Fruit fly (Drosophila melanogaster) whole organism, embryonic: ENCODE results near the gene CG34049.

Experiments used
- Ada2b ChIP-seq: fragments of 200-800 bp; sonication (Bioruptor generic); IDR thresholded peaks from 2 replicates; pipeline ENCODE4 v1.3.6; 2022; ENCODE audit warnings: missing biosample characterization, missing genetic modification characterization
- Atf3 ChIP-seq: fragments of 200-800 bp; sonication (Bioruptor generic); optimal IDR thresholded peaks from 3 replicates; lab custom pipeline; 2016; ENCODE audit warnings: missing biosample characterization, missing genetic modification characterization
- CG1024 ChIP-seq: fragments of 200-800 bp; sonication (Bioruptor generic); IDR thresholded peaks from 2 replicates; pipeline ENCODE4 v1.3.6; 2022; ENCODE audit warnings: missing biosample characterization, missing genetic modification characterization
- CG10959 ChIP-seq: fragments of 200-800 bp; sonication (Bioruptor generic); IDR thresholded peaks from 2 replicates; pipeline ENCODE4 v1.3.6; 2022; ENCODE audit warnings: missing biosample characterization, missing genetic modification characterization
- CG13894 ChIP-seq: fragments of 200-800 bp; sonication (Bioruptor generic); optimal IDR thresholded peaks from 3 replicates; lab custom pipeline; 2018; ENCODE audit warnings: missing biosample characterization, mild to moderate bottlenecking, missing genetic modification characterization, moderate library complexity
- CG14014 ChIP-seq: fragments of 200-800 bp; sonication (Bioruptor generic); IDR thresholded peaks from 2 replicates; pipeline ENCODE4 v1.3.6; 2022; ENCODE audit warnings: missing biosample characterization, missing genetic modification characterization
- CG17186 ChIP-seq: fragments of 200-800 bp; sonication (Bioruptor generic); optimal IDR thresholded peaks from 3 replicates; lab custom pipeline; 2017; ENCODE audit warnings: missing biosample characterization, missing genetic modification reagents, missing genetic modification characterization
- CG17328 ChIP-seq: fragments of 200-800 bp; sonication (Bioruptor generic); IDR thresholded peaks from 2 replicates; pipeline ENCODE4 v1.3.6; 2022; ENCODE audit warnings: missing biosample characterization, missing genetic modification characterization
- CG17361 ChIP-seq: fragments of 200-800 bp; sonication (Bioruptor generic); IDR thresholded peaks from 3 replicates; pipeline ENCODE4 v1.3.6; 2022; ENCODE audit warnings: missing biosample characterization, missing genetic modification characterization
- CG2202 ChIP-seq: fragments of 200-800 bp; sonication (Bioruptor generic); optimal IDR thresholded peaks from 2 replicates; lab custom pipeline; 2018; ENCODE audit warnings: missing biosample characterization, mild to moderate bottlenecking, missing genetic modification characterization
- CG30403 ChIP-seq: fragments of 200-800 bp; sonication (Bioruptor generic); optimal IDR thresholded peaks from 3 replicates; lab custom pipeline; 2016; ENCODE audit warnings: missing biosample characterization, missing genetic modification characterization
- CG3726 ChIP-seq: fragments of 200-800 bp; sonication (Bioruptor generic); IDR thresholded peaks from 3 replicates; pipeline ENCODE4, ENCODE4 v1.3.6; 2022; ENCODE audit warnings: missing biosample characterization, missing genetic modification characterization
- CG4328 ChIP-seq: fragments of 200-800 bp; sonication (Bioruptor generic); optimal IDR thresholded peaks from 3 replicates; lab custom pipeline; 2017; ENCODE audit warnings: missing biosample characterization, missing genetic modification reagents, missing genetic modification characterization
- CG4360 ChIP-seq: fragments of 200-800 bp; sonication (Bioruptor generic); IDR thresholded peaks from 2 replicates; pipeline ENCODE4 v1.3.6; 2022; ENCODE audit warnings: missing biosample characterization, missing genetic modification characterization
- CG4730 ChIP-seq: fragments of 200-800 bp; sonication (Bioruptor generic); IDR thresholded peaks from 2 replicates; pipeline ENCODE4 v1.3.6; 2022; ENCODE audit warnings: missing biosample characterization, missing genetic modification characterization
- CG6813 ChIP-seq: fragments of 200-800 bp; sonication (Bioruptor generic); optimal IDR thresholded peaks from 2 replicates; lab custom pipeline; 2017; ENCODE audit warnings: missing biosample characterization, missing genetic modification characterization, mild to moderate bottlenecking, moderate library complexity, missing genetic modification reagents
- CG6854 ChIP-seq: fragments of 200-800 bp; sonication (Bioruptor generic); optimal IDR thresholded peaks from 3 replicates; lab custom pipeline; 2017; ENCODE audit warnings: missing biosample characterization, mild to moderate bottlenecking, missing genetic modification characterization
- CG7271 ChIP-seq: fragments of 200-800 bp; sonication (Bioruptor generic); optimal IDR thresholded peaks from 2 replicates; lab custom pipeline; 2018; ENCODE audit warnings: missing biosample characterization, mild to moderate bottlenecking, missing genetic modification characterization, moderate library complexity
- CG7786 ChIP-seq: fragments of 200-800 bp; sonication (Bioruptor generic); optimal IDR thresholded peaks from 2 replicates; lab custom pipeline; 2016; ENCODE audit warnings: missing biosample characterization, missing genetic modification characterization
- CG8281 ChIP-seq: fragments of 200-800 bp; sonication (Bioruptor generic); optimal IDR thresholded peaks from 2 replicates; lab custom pipeline; 2018; ENCODE audit warnings: missing biosample characterization, mild to moderate bottlenecking, missing genetic modification characterization, moderate library complexity
- CG8290 ChIP-seq, 3 experiments: fragments of 200-800 bp; sonication (Bioruptor generic); optimal IDR thresholded peaks; 2 replicates each; lab custom pipeline; 2016 to 2019; ENCODE audit warnings: missing biosample characterization in 3 of 3, missing genetic modification characterization in 3 of 3, mild to moderate bottlenecking in 2 of 3, moderate library complexity in 1 of 3
- CG8765 ChIP-seq: fragments of 200-800 bp; sonication (Bioruptor generic); IDR thresholded peaks from 2 replicates; pipeline ENCODE4 v1.3.6; 2022; ENCODE audit warnings: missing biosample characterization, missing genetic modification characterization
- Dip3 ChIP-seq: fragments of 200-800 bp; sonication (Bioruptor generic); optimal IDR thresholded peaks from 3 replicates; lab custom pipeline; 2016; ENCODE audit warnings: missing biosample characterization, missing genetic modification characterization
- HmgZ ChIP-seq: fragments of 200-800 bp; sonication (Bioruptor generic); optimal IDR thresholded peaks from 2 replicates; lab custom pipeline; 2018; ENCODE audit warnings: missing biosample characterization, mild to moderate bottlenecking, missing genetic modification characterization
- Hmx ChIP-seq: fragments of 200-800 bp; sonication (Bioruptor generic); optimal IDR thresholded peaks from 2 replicates; lab custom pipeline; 2016; ENCODE audit warnings: missing biosample characterization, missing genetic modification characterization
- Hr51 ChIP-seq, 2 experiments: fragments of 200-800 bp; sonication (Bioruptor generic); optimal IDR thresholded peaks; 2 replicates in 1 of 2; 3 replicates in 1 of 2; lab custom pipeline; 2016 to 2018; ENCODE audit warnings: missing biosample characterization in 2 of 2, missing genetic modification characterization in 2 of 2, mild to moderate bottlenecking in 1 of 2, moderate library complexity in 1 of 2
- NC2β ChIP-seq: fragments of 200-800 bp; sonication (Bioruptor generic); optimal IDR thresholded peaks from 2 replicates; lab custom pipeline; 2016; ENCODE audit warnings: missing biosample characterization, missing genetic modification characterization
- PHDP ChIP-seq: fragments of 200-800 bp; sonication (Bioruptor generic); optimal IDR thresholded peaks from 3 replicates; lab custom pipeline; 2018; ENCODE audit warnings: missing biosample characterization, mild to moderate bottlenecking, missing genetic modification characterization, moderate library complexity
- Ravus ChIP-seq: fragments of 200-800 bp; sonication (Bioruptor generic); IDR thresholded peaks from 2 replicates; pipeline ENCODE4 v1.3.6; 2022; ENCODE audit warnings: missing biosample characterization, missing genetic modification characterization
- Sin3A ChIP-seq: fragments of >200 bp; optimal IDR thresholded peaks from 2 replicates; lab custom pipeline; 2018
- TFAM ChIP-seq: fragments of 200-800 bp; sonication (Bioruptor generic); optimal IDR thresholded peaks from 2 replicates; lab custom pipeline; 2017; ENCODE audit warnings: missing biosample characterization, missing genetic modification characterization, inconsistent platforms
- Taf1 ChIP-seq: fragments of 200-800 bp; sonication (Bioruptor generic); IDR thresholded peaks from 2 replicates; pipeline ENCODE4 v1.3.6; 2022; ENCODE audit warnings: missing biosample characterization, missing genetic modification characterization
- YL-1 ChIP-seq: fragments of 200-800 bp; sonication (Bioruptor generic); optimal IDR thresholded peaks from 3 replicates; lab custom pipeline; 2017; ENCODE audit warnings: missing biosample characterization, mild to moderate bottlenecking, missing genetic modification characterization
- ac ChIP-seq: fragments of 200-800 bp; sonication (Bioruptor generic); optimal IDR thresholded peaks from 3 replicates; lab custom pipeline; 2017; ENCODE audit warnings: missing biosample characterization, mild to moderate bottlenecking, missing genetic modification characterization
- br ChIP-seq: fragments of >200 bp; optimal IDR thresholded peaks from 2 replicates; lab custom pipeline; 2017
- crol ChIP-seq: fragments of 200-800 bp; sonication (Bioruptor generic); IDR thresholded peaks from 2 replicates; pipeline ENCODE4 v1.3.6; 2022; ENCODE audit warnings: missing biosample characterization, missing genetic modification characterization
- cwo ChIP-seq: fragments of 200-800 bp; sonication (Bioruptor generic); optimal IDR thresholded peaks from 3 replicates; lab custom pipeline; 2017; ENCODE audit warnings: missing biosample characterization, missing genetic modification characterization, mild to moderate bottlenecking, moderate library complexity, missing genetic modification reagents
- esg ChIP-seq: fragments of 200-800 bp; sonication (Bioruptor generic); conservative IDR thresholded peaks from 2 replicates; pipeline ENCODE4 v1.3.6; 2022; ENCODE audit warnings: missing biosample characterization, missing genetic modification characterization
- fd102C ChIP-seq: fragments of 200-800 bp; sonication (Bioruptor generic); optimal IDR thresholded peaks from 2 replicates; lab custom pipeline; 2018; ENCODE audit warnings: missing biosample characterization, mild to moderate bottlenecking, missing genetic modification characterization, moderate library complexity
- fd64A ChIP-seq: fragments of 200-800 bp; sonication (Bioruptor generic); optimal IDR thresholded peaks from 3 replicates; lab custom pipeline; 2018; ENCODE audit warnings: missing biosample characterization, mild to moderate bottlenecking, missing genetic modification characterization
- gro ChIP-seq: fragments of 200-800 bp; sonication (Bioruptor generic); optimal IDR thresholded peaks from 2 replicates; lab custom pipeline; 2016; ENCODE audit warnings: missing biosample characterization, missing genetic modification characterization
- jigr1 ChIP-seq: fragments of 200-800 bp; sonication (Bioruptor generic); IDR thresholded peaks from 3 replicates; pipeline ENCODE4 v1.3.6; 2022; ENCODE audit warnings: missing biosample characterization, missing genetic modification characterization
- kah ChIP-seq: fragments of 200-800 bp; sonication (Bioruptor generic); optimal IDR thresholded peaks from 2 replicates; lab custom pipeline; 2018; ENCODE audit warnings: missing biosample characterization, mild to moderate bottlenecking, missing genetic modification characterization
- klu ChIP-seq: fragments of 200-800 bp; sonication (Bioruptor generic); IDR thresholded peaks from 2 replicates; pipeline ENCODE4 v1.3.6; 2022; ENCODE audit warnings: missing biosample characterization, missing genetic modification characterization
- lmd ChIP-seq: fragments of 200-800 bp; sonication (Bioruptor generic); IDR thresholded peaks from 2 replicates; pipeline ENCODE4 v1.3.6; 2022; ENCODE audit warnings: missing biosample characterization, missing genetic modification characterization
- mld ChIP-seq: fragments of 200-800 bp; sonication (Bioruptor generic); IDR thresholded peaks from 3 replicates; pipeline ENCODE4 v1.3.6; 2022; ENCODE audit warnings: missing biosample characterization, missing genetic modification characterization; ENCODE audit not compliant: partially characterized antibody
- psq ChIP-seq: fragments of 200-800 bp; sonication (Bioruptor generic); optimal IDR thresholded peaks from 2 replicates; lab custom pipeline; 2017; ENCODE audit warnings: missing biosample characterization, missing genetic modification characterization
- pzg ChIP-seq: fragments of 200-800 bp; sonication (Bioruptor generic); optimal IDR thresholded peaks from 3 replicates; lab custom pipeline; 2018; ENCODE audit warnings: missing biosample characterization, mild to moderate bottlenecking, missing genetic modification characterization, moderate library complexity
- sisA ChIP-seq: fragments of 200-800 bp; sonication (Bioruptor generic); IDR thresholded peaks from 2 replicates; pipeline ENCODE4 v1.3.6; 2022; ENCODE audit warnings: missing biosample characterization, missing genetic modification characterization
- stc ChIP-seq: fragments of 200-800 bp; sonication (Bioruptor generic); IDR thresholded peaks from 2 replicates; pipeline ENCODE4 v1.3.6; 2022; ENCODE audit warnings: missing biosample characterization, missing genetic modification characterization
- stwl ChIP-seq: fragments of 200-800 bp; sonication (Bioruptor generic); optimal IDR thresholded peaks from 3 replicates; lab custom pipeline; 2018; ENCODE audit warnings: missing biosample characterization, mild to moderate bottlenecking, missing genetic modification characterization, moderate library complexity
- tgo ChIP-seq: fragments of 200-800 bp; sonication (Bioruptor generic); IDR thresholded peaks from 3 replicates; pipeline ENCODE4 v1.3.6; 2022; ENCODE audit warnings: missing biosample characterization, missing genetic modification characterization

The CG34049 gene

DNA sequence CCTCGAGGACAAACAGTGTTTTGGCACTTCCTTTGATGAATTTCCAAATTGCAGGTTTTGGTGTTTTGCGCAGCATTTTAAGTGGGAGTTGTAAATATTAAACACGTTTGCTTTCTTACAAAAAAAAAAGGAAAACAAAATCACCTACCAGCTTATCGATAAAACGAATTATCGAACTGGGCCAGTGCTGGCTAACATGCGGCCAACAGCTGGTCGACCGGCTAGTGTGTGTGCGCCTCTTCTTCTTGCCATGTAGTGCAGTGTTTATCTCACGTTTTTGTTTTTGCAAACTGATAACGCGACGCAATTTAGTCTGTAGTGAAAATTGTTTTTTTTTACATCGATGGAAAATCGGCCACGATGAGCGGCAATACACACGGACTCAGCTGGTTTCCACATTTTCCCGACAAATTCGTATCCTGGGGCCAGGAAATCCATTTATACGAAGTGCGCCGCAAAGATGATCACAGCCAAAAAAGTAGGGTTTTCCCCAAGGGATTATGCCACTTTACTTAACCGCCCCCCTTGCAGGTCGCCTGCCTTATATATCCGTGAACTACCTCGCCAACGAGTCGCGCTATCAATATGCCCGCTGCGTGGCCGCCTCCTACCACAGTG, 47.9 kb downstream of the CG34049 start, which contains the start of the genes CG15386, CG42371 and mio (continued):
- TF ChIP-seq CG4360 (0 out of 2 replicates have a peak, but pooled peaks have one; percentile 12), CG1024 (GFP tag; lab: Robert Waterston, UW) (no peak), jigr1 (GFP tag; lab: Robert Waterston, UW) (no peak), Hmx (GFP tag; lab: Kevin White, UChicago) (no peak), sisA (GFP tag; lab: Robert Waterston, UW) (no peak), tgo (GFP tag; lab: Robert Waterston, UW) (no peak), Hr51 (GFP tag; optimal IDR thresholded peaks at IDR 0.05; lab: Kevin White, UChicago) (no peak), kah (GFP tag; lab: Kevin White, UChicago) (no peak), fd102C (GFP tag; lab: Kevin White, UChicago) (no peak), Ada2b (GFP tag; lab: Robert Waterston, UW) (no peak), TFAM (no peak), YL-1 (GFP tag; lab: Kevin White, UChicago) (peak; percentile 57), CG3726 (no peak), CG7786 (GFP tag; lab: Kevin White, UChicago) (no peak), CG17361 (GFP tag; lab: Robert Waterston, UW) (no peak), CG2202 (tag; lab: Kevin White, UChicago) (no peak), gro (GFP tag; lab: Kevin White, UChicago) (peak; percentile 64), esg (no peak), pzg (GFP tag; lab: Kevin White, UChicago) (peak; percentile 71), crol (GFP tag; lab: Robert Waterston, UW) (no peak), klu (GFP tag; lab: Robert Waterston, UW) (no peak), CG8765 (GFP tag; lab: Robert Waterston, UW) (no peak), CG4730 (GFP tag; lab: Robert Waterston, UW) (no peak), stc (no peak), CG8290 (GFP tag; optimal IDR thresholded peaks at IDR 0.05; lab: Kevin White, UChicago) (no peak), CG8290 (tag; optimal IDR thresholded peaks at IDR 0.05; lab: Kevin White, UChicago) (peak in 1 of 2 experiments; percentile 71), HmgZ (tag; lab: Kevin White, UChicago) (peak; percentile 51), psq (GFP tag; lab: Kevin White, UChicago) (no peak), CG17186 (GFP tag; lab: Kevin White, UChicago) (peak; percentile 39), mld (GFP tag; lab: Robert Waterston, UW) (no peak), CG30403 (GFP tag; lab: Kevin White, UChicago) (no peak), Sin3A (lab: Kevin White, UChicago) (peak; percentile 34), CG7271 (no peak), Ravus (no peak), cwo (GFP tag; lab: Kevin White, UChicago) (peak; percentile 57), CG6813 (GFP tag; lab: Kevin White, UChicago) (no peak), NC2β (GFP tag; lab: Kevin White, UChicago) (no peak), fd64A (GFP tag; lab: Kevin White, UChicago) (no peak), Dip3 (GFP tag; lab: Kevin White, UChicago) (no peak), CG8281 (tag; lab: Kevin White, UChicago) (no peak), CG14014 (GFP tag; lab: Robert Waterston, UW) (no peak), Taf1 (GFP tag; lab: Robert Waterston, UW) (no peak), lmd (GFP tag; lab: Robert Waterston, UW) (no peak), Atf3 (GFP tag; lab: Kevin White, UChicago) (no peak), CG17328 (no peak), br (lab: Kevin White, UChicago) (no peak), CG4328 (GFP tag; lab: Kevin White, UChicago) (no peak), CG13894 (tag; lab: Kevin White, UChicago) (no peak), CG10959 (GFP tag; lab: Robert Waterston, UW) (no peak), CG6854 (GFP tag; lab: Kevin White, UChicago) (no peak), PHDP (tag; lab: Kevin White, UChicago) (no peak), ac (GFP tag; lab: Kevin White, UChicago) (no peak), stwl (tag; lab: Kevin White, UChicago) (peak; percentile 80)
